Worm (Caenorhabditis elegans) whole organism, L3 larva: ENCODE results near the gene C50F7.9.

Source experiments
- R02D3.7 ChIP-seq: fragments of 150-350 bp; optimal IDR thresholded peaks from 2 replicates; lab custom pipeline; 2014; ENCODE audit warnings: missing biosample characterization, missing genetic modification characterization
- ama-1 ChIP-seq: fragments of 150-350 bp; optimal IDR thresholded peaks from 2 replicates; lab custom pipeline; 2018
- ceh-28 ChIP-seq: fragments of 150-350 bp; optimal IDR thresholded peaks from 2 replicates; lab custom pipeline; 2014; ENCODE audit warnings: missing biosample characterization, missing genetic modification reagents, missing genetic modification characterization
- daf-12 ChIP-seq: fragments of 150-350 bp; optimal IDR thresholded peaks from 2 replicates; lab custom pipeline; 2014; ENCODE audit warnings: missing biosample characterization, missing genetic modification reagents, missing genetic modification characterization
- fos-1 ChIP-seq: fragments of 150-350 bp; optimal IDR thresholded peaks from 2 replicates; lab custom pipeline; 2014; ENCODE audit warnings: missing biosample characterization, missing genetic modification characterization
- lin-15B ChIP-seq: fragments of 150-350 bp; optimal IDR thresholded peaks from 2 replicates; lab custom pipeline; 2014; ENCODE audit warnings: missing biosample characterization, missing genetic modification characterization
- nhr-11 ChIP-seq: fragments of 150-350 bp; optimal IDR thresholded peaks from 2 replicates; lab custom pipeline; 2014; ENCODE audit warnings: missing biosample characterization, missing genetic modification characterization
- nhr-237 ChIP-seq: fragments of 150-350 bp; optimal IDR thresholded peaks from 2 replicates; lab custom pipeline; 2014; ENCODE audit warnings: missing biosample characterization, missing genetic modification characterization
- nhr-28 ChIP-seq: fragments of 150-350 bp; optimal IDR thresholded peaks from 2 replicates; lab custom pipeline; 2014; ENCODE audit warnings: missing biosample characterization, missing genetic modification characterization
- nhr-76 ChIP-seq: fragments of 150-350 bp; sonication (generic microtip); optimal IDR thresholded peaks from 5 replicates; lab custom pipeline; 2014; ENCODE audit warnings: missing biosample characterization, missing genetic modification characterization
- pha-4 ChIP-seq: fragments of 150-350 bp; optimal IDR thresholded peaks from 2 replicates; lab custom pipeline; 2014; ENCODE audit warnings: missing biosample characterization, missing genetic modification reagents, missing genetic modification characterization
- skn-1 ChIP-seq: fragments of 150-350 bp; optimal IDR thresholded peaks from 2 replicates; lab custom pipeline; 2014; ENCODE audit warnings: missing biosample characterization, missing genetic modification characterization
- snpc-4 ChIP-seq: fragments of 150-350 bp; optimal IDR thresholded peaks from 2 replicates; lab custom pipeline; 2014; ENCODE audit warnings: missing biosample characterization, missing genetic modification characterization
- unc-62 ChIP-seq: fragments of 150-350 bp; sonication (generic microtip); optimal IDR thresholded peaks from 4 replicates; lab custom pipeline; 2014; ENCODE audit warnings: missing biosample characterization, missing genetic modification reagents, missing genetic modification characterization

DNA sequence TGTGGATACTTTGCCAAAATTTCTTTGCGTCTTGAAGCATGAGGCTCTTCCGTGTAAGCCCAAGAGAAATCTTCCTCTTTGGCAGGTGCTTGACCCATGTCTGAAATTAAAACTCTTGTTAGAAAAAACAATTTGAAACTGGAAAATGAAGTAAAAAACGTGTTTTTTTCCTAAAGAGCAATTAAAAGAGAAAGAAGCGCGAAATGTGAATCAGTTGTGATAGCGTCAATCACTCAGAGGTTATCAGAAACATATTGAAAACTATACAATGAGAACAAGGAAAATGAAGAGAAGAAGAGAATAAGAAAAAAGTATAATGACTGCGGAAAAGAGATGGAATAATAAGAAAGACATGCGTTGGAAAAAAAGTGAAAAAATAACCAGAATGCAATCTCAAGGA is 25.1 kb downstream of the C50F7.9 start, which contains the start of gene F33D4.4:
- TF ChIP-seq fos-1 (tag; lab: Kevin White, UChicago) (no peak), nhr-11 (no peak), snpc-4 (tag; lab: Kevin White, UChicago) (no peak), lin-15B (tag; lab: Kevin White, UChicago) (no peak), nhr-76 (no peak), daf-12 (tag; lab: Kevin White, UChicago) (no peak), skn-1 (tag; lab: Kevin White, UChicago) (no peak), pha-4 (no peak), ama-1 (lab: Kevin White, UChicago) (no peak), nhr-237 (no peak), R02D3.7 (tag; lab: Kevin White, UChicago) (no peak), nhr-28 (no peak), unc-62 (GFP tag; lab: Kevin White, UChicago) (no peak), ceh-28 (tag; lab: Kevin White, UChicago) (no peak)
